Worm (Caenorhabditis elegans) whole organism, mixed stage, embryonic: Measurements from ENCODE around the gene F32H5.4.

Experiments used
- nhr-28 ChIP-seq: fragments of 150-350 bp; optimal IDR thresholded peaks from 2 replicates; lab custom pipeline; 2014; ENCODE audit warnings: missing biosample characterization, missing genetic modification characterization
- unc-62 ChIP-seq: fragments of 150-350 bp; optimal IDR thresholded peaks from 2 replicates; lab custom pipeline; 2014; ENCODE audit warnings: missing biosample characterization, missing genetic modification reagents, missing genetic modification characterization

ce11 chrV:13385798-13386197 is 25.4 kb downstream of the F32H5.4 start, which contains the start of gene gcy-34:
- TF ChIP-seq unc-62 (GFP tag; lab: Kevin White, UChicago) (no peak), nhr-28 (tag; lab: Kevin White, UChicago) (no peak)
